Worm (Caenorhabditis elegans) whole organism, L1 larva: ENCODE data around the gene K08E4.2.

Experiments
- C04F5.9 ChIP-seq: sonication (generic microtip); optimal IDR thresholded peaks from 2 replicates; lab custom pipeline; 2016; ENCODE audit warnings: missing genetic modification characterization, missing compliant biosample characterization
- C34B4.2 ChIP-seq: sonication (generic microtip); optimal IDR thresholded peaks from 2 replicates; lab custom pipeline; 2017; ENCODE audit warnings: mild to moderate bottlenecking, missing genetic modification characterization, missing compliant biosample characterization
- F16B12.6 ChIP-seq: fragments of 150-350 bp; optimal IDR thresholded peaks from 2 replicates; lab custom pipeline; 2014; ENCODE audit warnings: missing biosample characterization, missing genetic modification characterization
- Y116A8C.19 ChIP-seq: sonication (generic microtip); optimal IDR thresholded peaks from 2 replicates; lab custom pipeline; 2016; ENCODE audit warnings: missing compliant biosample characterization, missing genetic modification characterization, borderline replicate concordance
- aha-1 ChIP-seq: fragments of 150-350 bp; optimal IDR thresholded peaks from 2 replicates; lab custom pipeline; 2014; ENCODE audit warnings: missing biosample characterization, missing genetic modification characterization
- alr-1 ChIP-seq: fragments of 200-800 bp; sonication (Bioruptor generic); optimal IDR thresholded peaks from 2 replicates; lab custom pipeline; 2018; ENCODE audit warnings: borderline replicate concordance, mild to moderate bottlenecking, missing genetic modification characterization, missing compliant biosample characterization
- ceh-63 ChIP-seq: fragments of 200-800 bp; sonication (Bioruptor generic); optimal IDR thresholded peaks from 2 replicates; lab custom pipeline; 2018; ENCODE audit warnings: mild to moderate bottlenecking, missing genetic modification characterization, missing compliant biosample characterization
- ceh-88 ChIP-seq: fragments of 200-800 bp; sonication (Bioruptor generic); IDR thresholded peaks from 2 replicates; pipeline ENCODE4 v1.3.6; 2022; ENCODE audit warnings: missing genetic modification characterization, missing compliant biosample characterization
- ceh-90 ChIP-seq: sonication (generic microtip); optimal IDR thresholded peaks from 2 replicates; lab custom pipeline; 2016; ENCODE audit warnings: missing genetic modification characterization, missing compliant biosample characterization
- ces-1 ChIP-seq: fragments of 150-350 bp; optimal IDR thresholded peaks from 2 replicates; lab custom pipeline; 2014; ENCODE audit warnings: missing biosample characterization, missing genetic modification reagents, missing genetic modification characterization
- dpl-1 ChIP-seq, 3 experiments: fragments of 150-350 bp in 2 of 3; sonication (generic microtip) in 1 of 3; optimal IDR thresholded peaks; 2 replicates each; lab custom pipeline; 2014 to 2017; ENCODE audit warnings: missing biosample characterization in 3 of 3, missing genetic modification characterization in 3 of 3, missing genetic modification reagents in 3 of 3
- dsc-1 ChIP-seq: sonication (generic microtip); optimal IDR thresholded peaks from 2 replicates; lab custom pipeline; 2016; ENCODE audit warnings: mild to moderate bottlenecking, missing genetic modification characterization, missing compliant biosample characterization
- efl-1 ChIP-seq, 4 experiments: fragments of 150-350 bp; optimal IDR thresholded peaks in 3 of 4; peaks in 1 of 4; 1 replicate in 1 of 4; 2 replicates in 3 of 4; lab custom pipeline; 2014; ENCODE audit warnings: missing biosample characterization in 2 of 4, missing genetic modification characterization in 2 of 4, missing genetic modification reagents in 2 of 4
- efl-3 ChIP-seq: fragments of 200-800 bp; sonication (Bioruptor generic); optimal IDR thresholded peaks from 2 replicates; lab custom pipeline; 2018; ENCODE audit warnings: mild to moderate bottlenecking, missing genetic modification characterization, missing compliant biosample characterization
- egl-27 ChIP-seq, 2 experiments: fragments of 150-350 bp in 1 of 2; sonication (generic microtip); optimal IDR thresholded peaks; 3 replicates each; lab custom pipeline; 2017 to 2018; ENCODE audit warnings: missing biosample characterization in 2 of 2, missing genetic modification characterization in 2 of 2, missing genetic modification reagents in 2 of 2
- elt-3 ChIP-seq, 6 experiments: fragments of 150-350 bp in 1 of 6; sonication (generic microtip); optimal IDR thresholded peaks; 2 replicates each; lab custom pipeline; 2017 to 2018; ENCODE audit warnings: missing biosample characterization in 6 of 6, missing genetic modification characterization in 6 of 6, inconsistent platforms in 1 of 6
- ets-5 ChIP-seq: fragments of 200-800 bp; sonication (Bioruptor generic); IDR thresholded peaks from 2 replicates; pipeline ENCODE4 v1.3.6; 2022; ENCODE audit warnings: missing genetic modification characterization, missing compliant biosample characterization
- fos-1 ChIP-seq: fragments of 150-350 bp; optimal IDR thresholded peaks from 2 replicates; lab custom pipeline; 2014; ENCODE audit warnings: missing biosample characterization, missing genetic modification characterization
- grh-1 ChIP-seq: fragments of 200-800 bp; sonication (Bioruptor generic); IDR thresholded peaks from 2 replicates; pipeline ENCODE4 v1.3.6; 2022; ENCODE audit warnings: missing genetic modification reagents, missing genetic modification characterization, missing compliant biosample characterization
- hlh-17 ChIP-seq: fragments of 200-800 bp; sonication (Bioruptor generic); optimal IDR thresholded peaks from 2 replicates; lab custom pipeline; 2018; ENCODE audit warnings: missing genetic modification characterization, mild to moderate bottlenecking, missing compliant biosample characterization, moderate library complexity, borderline replicate concordance
- hlh-4 ChIP-seq: sonication (generic microtip); optimal IDR thresholded peaks from 2 replicates; lab custom pipeline; 2016; ENCODE audit warnings: mild to moderate bottlenecking, missing genetic modification characterization, missing compliant biosample characterization
- hpl-2 ChIP-seq: fragments of 150-350 bp; optimal IDR thresholded peaks from 2 replicates; lab custom pipeline; 2014; ENCODE audit warnings: missing biosample characterization, missing genetic modification reagents, missing genetic modification characterization
- irx-1 ChIP-seq: sonication (generic microtip); optimal IDR thresholded peaks from 2 replicates; lab custom pipeline; 2016; ENCODE audit warnings: missing genetic modification characterization, missing compliant biosample characterization
- isw-1 ChIP-seq: fragments of 200-800 bp; sonication (Bioruptor generic); IDR thresholded peaks from 2 replicates; pipeline ENCODE4 v1.3.6; 2022; ENCODE audit warnings: missing genetic modification characterization, missing compliant biosample characterization
- jun-1 ChIP-seq: fragments of 150-350 bp; optimal IDR thresholded peaks from 2 replicates; lab custom pipeline; 2014; ENCODE audit warnings: missing biosample characterization, missing genetic modification reagents, missing genetic modification characterization
- lin-15B ChIP-seq: fragments of 150-350 bp; sonication (generic microtip); optimal IDR thresholded peaks from 3 replicates; lab custom pipeline; 2014; ENCODE audit warnings: missing biosample characterization, missing genetic modification characterization
- lin-35 ChIP-seq, 2 experiments: fragments of 150-350 bp; optimal IDR thresholded peaks; 2 replicates each; lab custom pipeline; 2014; ENCODE audit warnings: missing biosample characterization in 2 of 2, missing genetic modification characterization in 2 of 2, missing genetic modification reagents in 2 of 2
- lin-39 ChIP-seq: fragments of 150-350 bp; optimal IDR thresholded peaks from 2 replicates; lab custom pipeline; 2014; ENCODE audit warnings: missing biosample characterization, missing genetic modification reagents, missing genetic modification characterization
- lir-3 ChIP-seq: sonication (generic microtip); optimal IDR thresholded peaks from 2 replicates; lab custom pipeline; 2016; ENCODE audit warnings: mild to moderate bottlenecking, missing genetic modification characterization, moderate library complexity, missing compliant biosample characterization; ENCODE audit not compliant: poor library complexity
- lsy-2 ChIP-seq, 2 experiments: fragments of 150-350 bp; optimal IDR thresholded peaks; 2 replicates each; lab custom pipeline; 2014; ENCODE audit warnings: missing biosample characterization in 2 of 2, missing genetic modification characterization in 2 of 2
- mef-2 ChIP-seq: fragments of 150-350 bp; optimal IDR thresholded peaks from 2 replicates; lab custom pipeline; 2014; ENCODE audit warnings: missing biosample characterization, missing genetic modification characterization
- nhr-11 ChIP-seq: fragments of 150-350 bp; optimal IDR thresholded peaks from 2 replicates; lab custom pipeline; 2014; ENCODE audit warnings: missing biosample characterization, missing genetic modification characterization
- nhr-20 ChIP-seq: sonication (generic microtip); optimal IDR thresholded peaks from 2 replicates; lab custom pipeline; 2016; ENCODE audit warnings: mild to moderate bottlenecking, missing genetic modification characterization, missing compliant biosample characterization
- nhr-28 ChIP-seq: fragments of 150-350 bp; optimal IDR thresholded peaks from 2 replicates; lab custom pipeline; 2014; ENCODE audit warnings: missing biosample characterization, missing genetic modification characterization
- nhr-76 ChIP-seq: sonication (generic microtip); optimal IDR thresholded peaks from 2 replicates; lab custom pipeline; 2017; ENCODE audit warnings: missing biosample characterization, missing genetic modification characterization
- nhr-77 ChIP-seq: fragments of 150-350 bp; optimal IDR thresholded peaks from 2 replicates; lab custom pipeline; 2014; ENCODE audit warnings: missing biosample characterization, missing genetic modification characterization
- nhr-84 ChIP-seq: sonication (generic microtip); optimal IDR thresholded peaks from 2 replicates; lab custom pipeline; 2017; ENCODE audit warnings: missing biosample characterization, missing genetic modification characterization
- nhr-85 ChIP-seq: sonication (generic microtip); peaks from one replicate; lab custom pipeline; 2016; ENCODE audit warnings: missing genetic modification characterization, inconsistent platforms, missing compliant biosample characterization
- pax-3 ChIP-seq: fragments of 200-800 bp; sonication (Bioruptor generic); optimal IDR thresholded peaks from 2 replicates; lab custom pipeline; 2018; ENCODE audit warnings: mild to moderate bottlenecking, missing genetic modification characterization, moderate library complexity, missing compliant biosample characterization
- pqm-1 ChIP-seq: sonication (generic microtip); optimal IDR thresholded peaks from 3 replicates; lab custom pipeline; 2017; ENCODE audit warnings: missing biosample characterization, missing genetic modification characterization
- snu-23 ChIP-seq: sonication (generic microtip); optimal IDR thresholded peaks from 2 replicates; lab custom pipeline; 2016; ENCODE audit warnings: missing genetic modification characterization, missing compliant biosample characterization
- swsn-7 ChIP-seq: sonication (generic microtip); optimal IDR thresholded peaks from 2 replicates; lab custom pipeline; 2016; ENCODE audit warnings: missing genetic modification characterization, missing compliant biosample characterization
- tbx-2 ChIP-seq: sonication (generic microtip); optimal IDR thresholded peaks from 2 replicates; lab custom pipeline; 2016; ENCODE audit warnings: missing genetic modification characterization, missing compliant biosample characterization
- unc-130 ChIP-seq: fragments of 150-350 bp; optimal IDR thresholded peaks from 2 replicates; lab custom pipeline; 2017; ENCODE audit warnings: missing biosample characterization, missing genetic modification characterization, inconsistent platforms
- unc-30 ChIP-seq: sonication (generic microtip); optimal IDR thresholded peaks from 2 replicates; lab custom pipeline; 2017; ENCODE audit warnings: missing biosample characterization, missing genetic modification characterization
- unc-98 ChIP-seq: fragments of 200-800 bp; sonication (Bioruptor generic); IDR thresholded peaks from 2 replicates; pipeline ENCODE4 v1.3.6; 2022; ENCODE audit warnings: missing genetic modification characterization, missing compliant biosample characterization
- vab-15 ChIP-seq: sonication (generic microtip); optimal IDR thresholded peaks from 2 replicates; lab custom pipeline; 2017; ENCODE audit warnings: missing genotype, mild to moderate bottlenecking, missing genetic modification characterization, missing compliant biosample characterization
- zag-1 ChIP-seq: fragments of 150-350 bp; optimal IDR thresholded peaks from 2 replicates; lab custom pipeline; 2014; ENCODE audit warnings: missing biosample characterization, missing genetic modification characterization
- zip-4 ChIP-seq: fragments of 200-800 bp; sonication (Bioruptor generic); optimal IDR thresholded peaks from 2 replicates; lab custom pipeline; 2018; ENCODE audit warnings: mild to moderate bottlenecking, missing genetic modification characterization, moderate library complexity, missing compliant biosample characterization
- ztf-11 ChIP-seq, 2 experiments: sonication (generic microtip); optimal IDR thresholded peaks; 2 replicates each; lab custom pipeline; 2016 to 2017; ENCODE audit warnings: missing genetic modification characterization in 2 of 2, missing biosample characterization in 1 of 2, missing compliant biosample characterization in 1 of 2
- ztf-4 ChIP-seq: fragments of 150-350 bp; optimal IDR thresholded peaks from 2 replicates; lab custom pipeline; 2014; ENCODE audit warnings: missing biosample characterization, missing genetic modification characterization

Gene K08E4.2

ce11 chrIV:12044844-12045738, 11.4 kb downstream of the K08E4.2 start:
- TF ChIP-seq ceh-88 (no peak), lin-39 (no peak), nhr-28 (tag; lab: Kevin White, UChicago) (no peak), nhr-20 (peak; percentile 71), lin-15B (tag; lab: Kevin White, UChicago) (no peak), fos-1 (no peak), pqm-1 (tag; lab: Kevin White, UChicago) (no peak), unc-98 (GFP tag; lab: Robert Waterston, UW) (no peak), dsc-1 (tag; lab: Kevin White, UChicago) (no peak), ztf-11 (tag; optimal IDR thresholded peaks at IDR 0.05; lab: Kevin White, UChicago) (no peak), ets-5 (GFP tag; lab: Robert Waterston, UW) (no peak), ces-1 (GFP tag; lab: Kevin White, UChicago) (no peak), egl-27 (tag; optimal IDR thresholded peaks at IDR 0.05; lab: Kevin White, UChicago) (no peak), hlh-4 (no peak), Y116A8C.19 (tag; lab: Kevin White, UChicago) (no peak), zip-4 (no peak), pax-3 (tag; lab: Kevin White, UChicago) (no peak), hlh-17 (GFP tag; lab: Kevin White, UChicago) (no peak), unc-130 (tag; lab: Kevin White, UChicago) (peak; percentile 19), F16B12.6 (tag; lab: Kevin White, UChicago) (no peak), jun-1 (tag; lab: Kevin White, UChicago) (no peak), dpl-1 (GFP tag; optimal IDR thresholded peaks at IDR 0.05; lab: Kevin White, UChicago) (peak in 1 of 3 experiments; percentile 18), efl-1 (optimal IDR thresholded peaks at IDR 0.05; lab: Kevin White, UChicago) (peak in 1 of 2 experiments; percentile 10), efl-1 (GFP tag; optimal IDR thresholded peaks at IDR 0.05 in 1 of 2; lab: Kevin White, UChicago) (peak in 1 of 2 experiments; percentile 92), lin-35 (GFP tag; optimal IDR thresholded peaks at IDR 0.05; lab: Kevin White, UChicago) (no peak), lir-3 (tag; lab: Kevin White, UChicago) (no peak), hpl-2 (GFP tag; lab: Kevin White, UChicago) (no peak), grh-1 (GFP tag; lab: Robert Waterston, UW) (no peak), isw-1 (no peak), lsy-2 (tag; optimal IDR thresholded peaks at IDR 0.05; lab: Kevin White, UChicago) (peak in 1 of 2 experiments; percentile 23), snu-23 (GFP tag; lab: Kevin White, UChicago) (peak; percentile 59), vab-15 (no peak), ztf-4 (tag; lab: Kevin White, UChicago) (no peak), efl-3 (GFP tag; lab: Kevin White, UChicago) (no peak), alr-1 (no peak), nhr-76 (no peak), C34B4.2 (tag; lab: Kevin White, UChicago) (no peak), ceh-90 (tag; lab: Kevin White, UChicago) (no peak), zag-1 (no peak), swsn-7 (tag; lab: Kevin White, UChicago) (no peak), aha-1 (no peak), nhr-11 (no peak), elt-3 (tag; optimal IDR thresholded peaks at IDR 0.05; lab: Kevin White, UChicago) (peak in 2 of 6 experiments; percentile 53 to 67), ceh-63 (GFP tag; lab: Kevin White, UChicago) (no peak), mef-2 (tag; lab: Kevin White, UChicago) (no peak), nhr-77 (no peak), unc-30 (tag; lab: Kevin White, UChicago) (no peak), nhr-84 (tag; lab: Kevin White, UChicago) (no peak), C04F5.9 (tag; lab: Kevin White, UChicago) (no peak), nhr-85 (tag; lab: Kevin White, UChicago) (peak; percentile 92), tbx-2 (tag; lab: Kevin White, UChicago) (peak; percentile 21), irx-1 (tag; lab: Kevin White, UChicago) (no peak)
